Fruit fly (Drosophila melanogaster) whole organism, wandering third instar larva: ENCODE data around the gene Msp300.

Source experiments
- Abd-B ChIP-seq: fragments of >200 bp; optimal IDR thresholded peaks from 2 replicates; lab custom pipeline; 2017; ENCODE audit warnings: missing biosample characterization, missing genetic modification characterization
- CG32264 ChIP-seq: fragments of 200-800 bp; sonication (Bioruptor generic); optimal IDR thresholded peaks from 2 replicates; lab custom pipeline; 2016; ENCODE audit warnings: missing biosample characterization, missing genetic modification characterization
- CG9705 ChIP-seq: fragments of 200-800 bp; sonication (Bioruptor generic); optimal IDR thresholded peaks from 2 replicates; lab custom pipeline; 2018; ENCODE audit warnings: missing biosample characterization, mild to moderate bottlenecking, missing genetic modification characterization
- CrebA ChIP-seq: fragments of 200-800 bp; sonication (Bioruptor generic); optimal IDR thresholded peaks from 2 replicates; lab custom pipeline; 2016; ENCODE audit warnings: missing biosample characterization, mild to moderate bottlenecking, missing genetic modification characterization, borderline replicate concordance
- Dfd ChIP-seq: fragments of >200 bp; optimal IDR thresholded peaks from 2 replicates; lab custom pipeline; 2017; ENCODE audit warnings: missing biosample characterization, missing genetic modification characterization
- Dif ChIP-seq: fragments of 200-275, 200-300 bp; sonication (Bioruptor generic); optimal IDR thresholded peaks from 2 replicates; lab custom pipeline; 2018; ENCODE audit warnings: missing biosample characterization, missing genetic modification characterization; ENCODE audit not compliant: partially characterized antibody
- GATAd ChIP-seq: sonication (Bioruptor generic); optimal IDR thresholded peaks from 2 replicates; lab custom pipeline; 2016; ENCODE audit warnings: missing biosample characterization, missing genetic modification characterization
- HLH106 ChIP-seq: fragments of 200-800 bp; optimal IDR thresholded peaks from 3 replicates; lab custom pipeline; 2019; ENCODE audit warnings: missing biosample characterization, mild to moderate bottlenecking, missing genetic modification characterization, moderate library complexity
- Hnf4 ChIP-seq: fragments of 200-800 bp; sonication (Bioruptor generic); optimal IDR thresholded peaks from 2 replicates; lab custom pipeline; 2016; ENCODE audit warnings: missing biosample characterization, mild to moderate bottlenecking, missing genetic modification characterization
- Hr78 ChIP-seq: fragments of >200 bp; optimal IDR thresholded peaks from 2 replicates; lab custom pipeline; 2017; ENCODE audit warnings: missing biosample characterization, missing genetic modification characterization
- Hr83 ChIP-seq: fragments of 200-300 bp; sonication (Bioruptor generic); optimal IDR thresholded peaks from 2 replicates; lab custom pipeline; 2016; ENCODE audit warnings: missing biosample characterization, mild to moderate bottlenecking, missing genetic modification characterization, moderate library complexity; ENCODE audit not compliant: poor library complexity, severe bottlenecking
- Jra ChIP-seq: sonication (Bioruptor generic); optimal IDR thresholded peaks from 2 replicates; lab custom pipeline; 2016; ENCODE audit warnings: missing biosample characterization, missing genetic modification characterization
- Mio ChIP-seq: sonication (Bioruptor generic); optimal IDR thresholded peaks from 2 replicates; lab custom pipeline; 2016; ENCODE audit warnings: missing biosample characterization, missing genetic modification characterization
- Myc ChIP-seq: fragments of >200 bp; optimal IDR thresholded peaks from 2 replicates; lab custom pipeline; 2017
- N ChIP-seq: fragments of >200 bp; optimal IDR thresholded peaks from 2 replicates; lab custom pipeline; 2018; ENCODE audit warnings: missing biosample characterization, missing external identifiers, missing genetic modification characterization
- OdsH ChIP-seq: fragments of 200-800 bp; sonication (Bioruptor generic); optimal IDR thresholded peaks from 2 replicates; lab custom pipeline; 2016; ENCODE audit warnings: missing biosample characterization, mild to moderate bottlenecking, missing genetic modification characterization
- Rel ChIP-seq, 2 experiments: fragments of 200-800 bp; sonication (Bioruptor generic) in 1 of 2; optimal IDR thresholded peaks; 2 replicates in 1 of 2; 3 replicates in 1 of 2; lab custom pipeline; 2016 to 2019; ENCODE audit warnings: mild to moderate bottlenecking in 2 of 2, missing biosample characterization in 2 of 2, missing genetic modification characterization in 2 of 2, moderate library complexity in 1 of 2
- Sp1 ChIP-seq: fragments of 200-800 bp; sonication (Bioruptor generic); optimal IDR thresholded peaks from 3 replicates; lab custom pipeline; 2019; ENCODE audit warnings: missing biosample characterization, mild to moderate bottlenecking, missing genetic modification characterization, moderate library complexity
- Vsx2 ChIP-seq: fragments of 200-300, 225-300 bp; sonication (Bioruptor generic); optimal IDR thresholded peaks from 2 replicates; lab custom pipeline; 2018; ENCODE audit warnings: missing biosample characterization, missing genetic modification characterization; ENCODE audit not compliant: partially characterized antibody
- br ChIP-seq: fragments of 200-800 bp; sonication (Bioruptor generic); optimal IDR thresholded peaks from 2 replicates; lab custom pipeline; 2016; ENCODE audit warnings: missing biosample characterization, missing genetic modification characterization
- brk ChIP-seq: fragments of 200-800 bp; sonication (Bioruptor generic); optimal IDR thresholded peaks from 2 replicates; lab custom pipeline; 2016; ENCODE audit warnings: missing biosample characterization, mild to moderate bottlenecking, missing genetic modification characterization
- dl ChIP-seq, 2 experiments: fragments of 175-275, 200-275 bp in 1 of 2; fragments of 200-275 bp in 1 of 2; sonication (Bioruptor generic); optimal IDR thresholded peaks; lab custom pipeline; 2018; ENCODE audit warnings: mild to moderate bottlenecking in 2 of 2, missing biosample characterization in 2 of 2, missing genetic modification characterization in 2 of 2, moderate library complexity in 2 of 2; ENCODE audit not compliant: partially characterized antibody in 2 of 2, insufficient read depth in 1 of 2
- dmrt93B ChIP-seq: fragments of 200-800 bp; sonication (Bioruptor generic); optimal IDR thresholded peaks from 2 replicates; lab custom pipeline; 2018; ENCODE audit warnings: missing biosample characterization, mild to moderate bottlenecking, missing genetic modification characterization
- dsf ChIP-seq: sonication (Bioruptor generic); optimal IDR thresholded peaks from 2 replicates; lab custom pipeline; 2016; ENCODE audit warnings: missing biosample characterization, missing genetic modification characterization, borderline replicate concordance
- ey ChIP-seq: fragments of 200-800 bp; sonication (Bioruptor generic); optimal IDR thresholded peaks from 2 replicates; lab custom pipeline; 2016; ENCODE audit warnings: missing biosample characterization, missing genetic modification characterization
- foxo ChIP-seq, 2 experiments: fragments of 200-800 bp; sonication (Bioruptor generic); optimal IDR thresholded peaks; 2 replicates in 1 of 2; 3 replicates in 1 of 2; lab custom pipeline; 2016 to 2017; ENCODE audit warnings: missing biosample characterization in 2 of 2, missing genetic modification characterization in 2 of 2
- fru ChIP-seq: fragments of 200-800 bp; sonication (Bioruptor generic); optimal IDR thresholded peaks from 3 replicates; lab custom pipeline; 2016; ENCODE audit warnings: missing biosample characterization, mild to moderate bottlenecking, missing genetic modification characterization
- h ChIP-seq: fragments of 200-800 bp; sonication (Bioruptor generic); optimal IDR thresholded peaks from 3 replicates; lab custom pipeline; 2016; ENCODE audit warnings: missing biosample characterization, mild to moderate bottlenecking, missing genetic modification characterization
- jim ChIP-seq: fragments of 175-275, 200-325 bp; sonication (Bioruptor generic); optimal IDR thresholded peaks from 2 replicates; lab custom pipeline; 2016; ENCODE audit warnings: missing biosample characterization, mild to moderate bottlenecking, missing genetic modification characterization
- lola ChIP-seq: fragments of >200 bp; optimal IDR thresholded peaks from 2 replicates; lab custom pipeline; 2017; ENCODE audit warnings: missing biosample characterization, missing genetic modification characterization
- pan ChIP-seq: fragments of >200 bp; optimal IDR thresholded peaks from 2 replicates; lab custom pipeline; 2017
- psq ChIP-seq: fragments of 200-800 bp; sonication (Bioruptor generic); optimal IDR thresholded peaks from 3 replicates; lab custom pipeline; 2017; ENCODE audit warnings: missing biosample characterization, mild to moderate bottlenecking, missing genetic modification characterization, moderate library complexity
- rgr ChIP-seq: fragments of 200-800 bp; sonication (Bioruptor generic); optimal IDR thresholded peaks from 3 replicates; lab custom pipeline; 2016; ENCODE audit warnings: missing biosample characterization, mild to moderate bottlenecking, missing genetic modification characterization
- sage ChIP-seq: fragments of 200-800 bp; sonication (Bioruptor generic); optimal IDR thresholded peaks from 2 replicates; lab custom pipeline; 2016; ENCODE audit warnings: missing biosample characterization, mild to moderate bottlenecking, missing genetic modification characterization
- sv ChIP-seq: fragments of 200-800 bp; sonication (Bioruptor generic); optimal IDR thresholded peaks from 3 replicates; lab custom pipeline; 2016; ENCODE audit warnings: missing biosample characterization, missing genetic modification characterization
- tai ChIP-seq: sonication (Bioruptor generic); optimal IDR thresholded peaks from 2 replicates; lab custom pipeline; 2016; ENCODE audit warnings: missing biosample characterization, missing genetic modification characterization
- usp ChIP-seq: fragments of >200 bp; optimal IDR thresholded peaks from 2 replicates; lab custom pipeline; 2017; ENCODE audit warnings: missing biosample characterization, missing genetic modification characterization
- woc ChIP-seq: sonication (Bioruptor generic); optimal IDR thresholded peaks from 2 replicates; lab custom pipeline; 2016; ENCODE audit warnings: missing biosample characterization, mild to moderate bottlenecking, missing genetic modification characterization

Gene Msp300

dm6 chr2L:5248582-5248981 lies 147.9 kb downstream of the Msp300 start:
- TF ChIP-seq Rel (GFP tag; optimal IDR thresholded peaks at IDR 0.05; lab: Kevin White, UChicago) (no peak), Rel (tag; optimal IDR thresholded peaks at IDR 0.05; lab: Kevin White, UChicago) (peak; percentile 80), fru (GFP tag; lab: Kevin White, UChicago) (no peak)

dm6 chr2L:5249766-5250165 lies 149.1 kb downstream of the Msp300 start:
- TF ChIP-seq jim (GFP tag; lab: Kevin White, UChicago) = no peak
- TF ChIP-seq GATAd (GFP tag; lab: Kevin White, UChicago) = no peak
- no peak for TF ChIP-seq Hr78 (GFP tag; lab: Kevin White, UChicago)
- TF ChIP-seq br = peak; percentile 84
- peak; percentile 77 for TF ChIP-seq CrebA
- no peak for TF ChIP-seq N (GFP tag; lab: Kevin White, UChicago)
- no peak for TF ChIP-seq Abd-B (GFP tag; lab: Kevin White, UChicago)
- peak; percentile 18 for TF ChIP-seq dmrt93B (GFP tag; lab: Kevin White, UChicago)
- TF ChIP-seq Hnf4 = peak; percentile 75
- TF ChIP-seq brk (GFP tag; lab: Kevin White, UChicago) = peak; percentile 62
- TF ChIP-seq dsf = no peak
- peak; percentile 87 for TF ChIP-seq woc (GFP tag; lab: Kevin White, UChicago)
- no peak for TF ChIP-seq pan
- no peak for TF ChIP-seq lola
- peak; percentile 67 for TF ChIP-seq rgr (GFP tag; lab: Kevin White, UChicago)
- peak; percentile 63 for TF ChIP-seq OdsH (GFP tag; lab: Kevin White, UChicago)
- no peak for TF ChIP-seq Dif (GFP tag; lab: Kevin White, UChicago)
- peak; percentile 73 for TF ChIP-seq ey
- no peak for TF ChIP-seq sv (GFP tag; lab: Kevin White, UChicago)
- TF ChIP-seq CG32264 (GFP tag; lab: Kevin White, UChicago) = peak; percentile 32
- TF ChIP-seq Myc (lab: Kevin White, UChicago) = no peak
- no peak for TF ChIP-seq Rel (GFP tag; optimal IDR thresholded peaks at IDR 0.05; lab: Kevin White, UChicago)
- peak; percentile 36 for TF ChIP-seq Rel (tag; optimal IDR thresholded peaks at IDR 0.05; lab: Kevin White, UChicago)
- no peak for TF ChIP-seq Dfd (GFP tag; lab: Kevin White, UChicago)
- TF ChIP-seq fru (GFP tag; lab: Kevin White, UChicago) = peak; percentile 81
- peak; percentile 84 for TF ChIP-seq h
- TF ChIP-seq Jra = peak; percentile 26
- peak; percentile 71 for TF ChIP-seq Sp1 (GFP tag; lab: Kevin White, UChicago)
- TF ChIP-seq foxo (GFP tag; optimal IDR thresholded peaks at IDR 0.05; lab: Kevin White, UChicago) = peak in 1 of 2 experiments; percentile 80
- TF ChIP-seq Hr83 (GFP tag; lab: Kevin White, UChicago) = peak; percentile 41
- TF ChIP-seq Vsx2 (GFP tag; lab: Kevin White, UChicago) = no peak
- no peak for TF ChIP-seq usp (GFP tag; lab: Kevin White, UChicago)
- no peak for TF ChIP-seq Mio (GFP tag; lab: Kevin White, UChicago)
- peak; percentile 61 for TF ChIP-seq CG9705 (GFP tag; lab: Kevin White, UChicago)
- TF ChIP-seq sage (GFP tag; lab: Kevin White, UChicago) = no peak
- TF ChIP-seq HLH106 (tag; lab: Kevin White, UChicago) = peak; percentile 71
- TF ChIP-seq psq (GFP tag; lab: Kevin White, UChicago) = peak; percentile 75
- TF ChIP-seq tai (GFP tag; lab: Kevin White, UChicago) = peak; percentile 51
- no peak for TF ChIP-seq dl (GFP tag; optimal IDR thresholded peaks at IDR 0.05; lab: Kevin White, UChicago; ENCODE audit: insufficient read depth in 1 of 2, partially characterized antibody in 2 of 2)

DNA sequence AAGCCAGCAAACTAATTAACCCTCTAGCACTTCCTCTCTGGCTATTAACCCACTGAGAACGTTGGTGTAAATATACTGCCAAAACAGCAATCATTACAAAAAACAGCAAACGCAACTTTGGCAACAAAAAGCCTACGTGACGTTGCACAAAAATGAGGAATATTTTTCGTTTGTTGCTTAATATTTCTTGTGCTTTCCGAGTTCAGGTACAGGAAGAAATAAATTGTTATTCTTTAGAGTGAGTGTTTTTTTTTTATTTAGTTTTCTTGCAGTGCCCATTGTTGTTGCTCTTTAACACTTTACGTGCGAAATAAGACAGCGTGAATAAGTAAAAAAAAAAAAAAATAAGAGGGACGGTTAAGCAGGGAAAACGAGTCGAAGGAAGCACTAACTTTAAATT lies 150.5 kb downstream of the Msp300 start:
- TF ChIP-seq lola (no peak), OdsH (GFP tag; lab: Kevin White, UChicago) (no peak), Vsx2 (GFP tag; lab: Kevin White, UChicago) (no peak), ey (no peak), h (no peak), br (no peak), Dfd (GFP tag; lab: Kevin White, UChicago) (no peak), usp (GFP tag; lab: Kevin White, UChicago) (no peak), Hr78 (GFP tag; lab: Kevin White, UChicago) (no peak)
